Fruit fly (Drosophila melanogaster) whole organism, embryonic: ENCODE results near the gene Tep1.

Experiments used
- Ada2b ChIP-seq: fragments of 200-800 bp; sonication (Bioruptor generic); IDR thresholded peaks from 2 replicates; pipeline ENCODE4 v1.3.6; 2022; ENCODE audit warnings: missing biosample characterization, missing genetic modification characterization
- Adf1 ChIP-seq: fragments of 200-800 bp; sonication (Bioruptor generic); IDR thresholded peaks from 2 replicates; pipeline ENCODE4 v1.3.6; 2022; ENCODE audit warnings: missing biosample characterization, missing genetic modification characterization
- Bteb2 ChIP-seq: fragments of 200-800 bp; sonication (Bioruptor generic); optimal IDR thresholded peaks from 2 replicates; lab custom pipeline; 2016; ENCODE audit warnings: missing biosample characterization, missing genetic modification characterization
- CG10321 ChIP-seq: fragments of 200-800 bp; sonication (Bioruptor generic); IDR thresholded peaks from 2 replicates; pipeline ENCODE4 v1.3.6; 2022; ENCODE audit warnings: missing biosample characterization, missing genetic modification characterization
- CG10462 ChIP-seq: fragments of 200-800 bp; sonication (Bioruptor generic); optimal IDR thresholded peaks from 2 replicates; lab custom pipeline; 2016; ENCODE audit warnings: missing biosample characterization, missing genetic modification characterization
- CG11398 ChIP-seq: fragments of 200-800 bp; sonication (Bioruptor generic); optimal IDR thresholded peaks from 2 replicates; lab custom pipeline; 2016; ENCODE audit warnings: missing biosample characterization, missing genetic modification characterization
- CG12236 ChIP-seq: fragments of 200-800 bp; sonication (Bioruptor generic); optimal IDR thresholded peaks from 2 replicates; lab custom pipeline; 2016; ENCODE audit warnings: missing biosample characterization, missing genetic modification characterization
- CG13287 ChIP-seq: fragments of 200-800 bp; sonication (Bioruptor generic); IDR thresholded peaks from 2 replicates; pipeline ENCODE4 v1.3.6; 2022; ENCODE audit warnings: missing biosample characterization, missing genetic modification characterization; ENCODE audit not compliant: partially characterized antibody
- CG14710 ChIP-seq: fragments of 200-800 bp; sonication (Bioruptor generic); optimal IDR thresholded peaks from 3 replicates; lab custom pipeline; 2019; ENCODE audit warnings: missing biosample characterization, mild to moderate bottlenecking, missing genetic modification characterization, moderate library complexity
- CG1529 ChIP-seq: fragments of 200-800 bp; sonication (Bioruptor generic); optimal IDR thresholded peaks from 3 replicates; lab custom pipeline; 2018; ENCODE audit warnings: missing biosample characterization, missing genetic modification characterization
- CG17361 ChIP-seq: fragments of 200-800 bp; sonication (Bioruptor generic); IDR thresholded peaks from 3 replicates; pipeline ENCODE4 v1.3.6; 2022; ENCODE audit warnings: missing biosample characterization, missing genetic modification characterization
- CG17802 ChIP-seq: fragments of 200-800 bp; sonication (Bioruptor generic); optimal IDR thresholded peaks from 2 replicates; lab custom pipeline; 2018; ENCODE audit warnings: missing biosample characterization, mild to moderate bottlenecking, missing genetic modification characterization, moderate library complexity
- CG1832 ChIP-seq: fragments of 200-800 bp; sonication (Bioruptor generic); optimal IDR thresholded peaks from 2 replicates; lab custom pipeline; 2017; ENCODE audit warnings: missing biosample characterization, mild to moderate bottlenecking, missing genetic modification characterization, inconsistent platforms
- CG34422 ChIP-seq: fragments of 200-800 bp; sonication (Bioruptor generic); IDR thresholded peaks from 3 replicates; pipeline ENCODE4 v1.3.6; 2022; ENCODE audit warnings: missing biosample characterization, missing genetic modification characterization
- CG4404 ChIP-seq: fragments of 200-800 bp; sonication (Bioruptor generic); IDR thresholded peaks from 2 replicates; pipeline ENCODE4 v1.3.6; 2022; ENCODE audit warnings: missing biosample characterization, missing genetic modification characterization
- CG4730 ChIP-seq: fragments of 200-800 bp; sonication (Bioruptor generic); IDR thresholded peaks from 2 replicates; pipeline ENCODE4 v1.3.6; 2022; ENCODE audit warnings: missing biosample characterization, missing genetic modification characterization
- CG5953 ChIP-seq: fragments of 200-800 bp; sonication (Bioruptor generic); IDR thresholded peaks from 2 replicates; pipeline ENCODE4 v1.3.6; 2022; ENCODE audit warnings: missing biosample characterization, missing genetic modification characterization
- CG6765 ChIP-seq: fragments of 200-800 bp; sonication (Bioruptor generic); optimal IDR thresholded peaks from 3 replicates; lab custom pipeline; 2017; ENCODE audit warnings: missing biosample characterization, mild to moderate bottlenecking, missing genetic modification characterization
- CG6791 ChIP-seq: fragments of 200-800 bp; sonication (Bioruptor generic); IDR thresholded peaks from 3 replicates; pipeline ENCODE4 v1.3.6; 2022; ENCODE audit warnings: missing biosample characterization, missing genetic modification characterization; ENCODE audit not compliant: partially characterized antibody
- CG7963 ChIP-seq: fragments of 200-800 bp; sonication (Bioruptor generic); IDR thresholded peaks from 3 replicates; pipeline ENCODE4 v1.3.6; 2022; ENCODE audit warnings: missing biosample characterization, missing genetic modification characterization; ENCODE audit not compliant: partially characterized antibody
- Deaf1 ChIP-seq: fragments of 200-800 bp; optimal IDR thresholded peaks from 3 replicates; lab custom pipeline; 2019; ENCODE audit warnings: missing biosample characterization, mild to moderate bottlenecking, missing genetic modification characterization, moderate library complexity
- Dip3 ChIP-seq: fragments of 200-800 bp; sonication (Bioruptor generic); optimal IDR thresholded peaks from 3 replicates; lab custom pipeline; 2016; ENCODE audit warnings: missing biosample characterization, missing genetic modification characterization
- E2f2 ChIP-seq: fragments of 200-800 bp; sonication (Bioruptor generic); IDR thresholded peaks from 2 replicates; pipeline ENCODE4 v1.3.6; 2022; ENCODE audit warnings: missing biosample characterization, missing genetic modification characterization
- Elba2 ChIP-seq: fragments of 200-800 bp; sonication (Bioruptor generic); optimal IDR thresholded peaks from 3 replicates; lab custom pipeline; 2016; ENCODE audit warnings: missing biosample characterization, missing genetic modification characterization
- GATAe ChIP-seq: fragments of 200-800 bp; sonication (Bioruptor generic); conservative IDR thresholded peaks from 2 replicates; pipeline ENCODE4 v1.3.6; 2022; ENCODE audit warnings: missing biosample characterization, missing genetic modification characterization
- HLH54F ChIP-seq: fragments of 200-800 bp; sonication (Bioruptor generic); optimal IDR thresholded peaks from 3 replicates; lab custom pipeline; 2016; ENCODE audit warnings: missing biosample characterization, missing genetic modification characterization
- Mes4 ChIP-seq: fragments of 200-800 bp; sonication (Bioruptor generic); optimal IDR thresholded peaks from 2 replicates; lab custom pipeline; 2016; ENCODE audit warnings: missing biosample characterization, missing genetic modification characterization
- TFAM ChIP-seq: fragments of 200-800 bp; sonication (Bioruptor generic); optimal IDR thresholded peaks from 2 replicates; lab custom pipeline; 2017; ENCODE audit warnings: missing biosample characterization, missing genetic modification characterization, inconsistent platforms
- Usf ChIP-seq: fragments of 200-800 bp; sonication (Bioruptor generic); optimal IDR thresholded peaks from 2 replicates; lab custom pipeline; 2017; ENCODE audit warnings: missing genotype, missing biosample characterization, missing genetic modification characterization
- crp ChIP-seq, 2 experiments: fragments of 200-800 bp; sonication (Bioruptor generic); optimal IDR thresholded peaks; 2 replicates in 1 of 2; 3 replicates in 1 of 2; lab custom pipeline; 2017; ENCODE audit warnings: missing biosample characterization in 2 of 2, missing genetic modification characterization in 2 of 2, mild to moderate bottlenecking in 1 of 2, moderate library complexity in 1 of 2
- cwo ChIP-seq: fragments of 200-800 bp; sonication (Bioruptor generic); optimal IDR thresholded peaks from 3 replicates; lab custom pipeline; 2017; ENCODE audit warnings: missing biosample characterization, missing genetic modification characterization, mild to moderate bottlenecking, moderate library complexity, missing genetic modification reagents
- gem ChIP-seq: fragments of 200-800 bp; sonication (Bioruptor generic); optimal IDR thresholded peaks from 2 replicates; lab custom pipeline; 2019; ENCODE audit warnings: missing biosample characterization, mild to moderate bottlenecking, missing genetic modification characterization, moderate library complexity
- hkb ChIP-seq, 2 experiments: fragments of 200-800 bp in 1 of 2; fragments of >200 bp in 1 of 2; sonication (Bioruptor generic) in 1 of 2; IDR thresholded peaks in 1 of 2; optimal IDR thresholded peaks in 1 of 2; 2 replicates each; pipeline versions ENCODE4 v1.3.6 to Lab custom; 2017 to 2022; ENCODE audit warnings: missing biosample characterization in 1 of 2, missing genetic modification characterization in 1 of 2
- ind ChIP-seq: fragments of 200-800 bp; sonication (Bioruptor generic); optimal IDR thresholded peaks from 3 replicates; lab custom pipeline; 2016; ENCODE audit warnings: missing biosample characterization, missing genetic modification characterization
- kah ChIP-seq: fragments of 200-800 bp; sonication (Bioruptor generic); optimal IDR thresholded peaks from 2 replicates; lab custom pipeline; 2018; ENCODE audit warnings: missing biosample characterization, mild to moderate bottlenecking, missing genetic modification characterization
- knrl ChIP-seq: fragments of 200-800 bp; sonication (Bioruptor generic); IDR thresholded peaks from 3 replicates; pipeline ENCODE4 v1.3.6; 2022; ENCODE audit warnings: missing biosample characterization, missing genetic modification characterization; ENCODE audit not compliant: partially characterized antibody
- lilli ChIP-seq: fragments of 200-800 bp; sonication (Bioruptor generic); optimal IDR thresholded peaks from 3 replicates; lab custom pipeline; 2016; ENCODE audit warnings: missing biosample characterization, missing genetic modification characterization
- lov ChIP-seq, 2 experiments: fragments of 200-800 bp in 1 of 2; fragments of >200 bp in 1 of 2; sonication (Bioruptor generic) in 1 of 2; IDR thresholded peaks in 1 of 2; optimal IDR thresholded peaks in 1 of 2; 2 replicates in 1 of 2; 3 replicates in 1 of 2; pipeline versions ENCODE4 v1.3.6 to Lab custom; 2017 to 2022; ENCODE audit warnings: missing biosample characterization in 1 of 2, missing genetic modification characterization in 1 of 2
- onecut ChIP-seq: fragments of 200-800 bp; sonication (Bioruptor generic); IDR thresholded peaks from 2 replicates; pipeline ENCODE4 v1.3.6; 2022; ENCODE audit warnings: missing biosample characterization, missing genetic modification characterization
- so ChIP-seq: fragments of 200-800 bp; sonication (Bioruptor generic); IDR thresholded peaks from 3 replicates; pipeline ENCODE4 v1.3.6; 2022; ENCODE audit warnings: missing biosample characterization, missing genetic modification characterization
- sob ChIP-seq: fragments of 200-800 bp; sonication (Bioruptor generic); IDR thresholded peaks from 2 replicates; pipeline ENCODE4 v1.3.6; 2022; ENCODE audit warnings: missing biosample characterization, missing genetic modification characterization
- sr ChIP-seq: fragments of 200-800 bp; sonication (Bioruptor generic); IDR thresholded peaks from 3 replicates; pipeline ENCODE4 v1.3.6; 2022; ENCODE audit warnings: missing biosample characterization, missing genetic modification characterization
- ssp ChIP-seq: fragments of 200-800 bp; sonication (Bioruptor generic); IDR thresholded peaks from 2 replicates; pipeline ENCODE4 v1.3.6; 2022; ENCODE audit warnings: missing biosample characterization, missing genetic modification characterization
- tin ChIP-seq: fragments of 200-800 bp; sonication (Bioruptor generic); optimal IDR thresholded peaks from 3 replicates; lab custom pipeline; 2016; ENCODE audit warnings: missing biosample characterization, missing genetic modification characterization
- unc-4 ChIP-seq: fragments of 200-800 bp; sonication (Bioruptor generic); IDR thresholded peaks from 2 replicates; pipeline ENCODE4 v1.3.6; 2022; ENCODE audit warnings: missing biosample characterization, missing genetic modification characterization; ENCODE audit not compliant: partially characterized antibody
- vnd ChIP-seq: fragments of 200-800 bp; sonication (Bioruptor generic); IDR thresholded peaks from 3 replicates; pipeline ENCODE4 v1.3.6; 2022; ENCODE audit warnings: missing biosample characterization, missing genetic modification characterization; ENCODE audit not compliant: partially characterized antibody
- yki ChIP-seq: fragments of >200 bp; optimal IDR thresholded peaks from 3 replicates; lab custom pipeline; 2018

Tep1 gene

dm6 chr2L:15912008-15912900, 18.6 kb upstream of the Tep1 start (continued):
- TF ChIP-seq CG4404 (GFP tag; lab: Robert Waterston, UW) (peak; percentile 84), CG7963 (GFP tag; lab: Robert Waterston, UW) (no peak), CG17802 (tag; lab: Kevin White, UChicago) (peak; percentile 49), vnd (GFP tag; lab: Robert Waterston, UW) (no peak), ind (GFP tag; lab: Kevin White, UChicago) (peak; percentile 91), CG11398 (no peak), Mes4 (no peak), crp (GFP tag; optimal IDR thresholded peaks at IDR 0.05; lab: Kevin White, UChicago) (peak in 1 of 2 experiments; percentile 53), TFAM (GFP tag; lab: Kevin White, UChicago) (peak; percentile 20), tin (peak; percentile 84), CG5953 (peak; percentile 65; the same call in 1 of the 2 replicates), so (GFP tag; lab: Robert Waterston, UW) (peak; percentile 48; the same call in 2 of the 3 replicates), lilli (GFP tag; lab: Kevin White, UChicago) (peak; percentile 78), GATAe (GFP tag; lab: Robert Waterston, UW) (peak; percentile 84), CG4730 (peak; percentile 89), knrl (GFP tag; lab: Robert Waterston, UW) (no peak), hkb (optimal IDR thresholded peaks at IDR 0.05; lab: Kevin White, UChicago) (no peak), hkb (GFP tag; IDR thresholded peaks at IDR 0.05; lab: Robert Waterston, UW) (peak; percentile 86), CG1529 (GFP tag; lab: Kevin White, UChicago) (peak; percentile 78), sr (GFP tag; lab: Robert Waterston, UW) (no peak), CG13287 (GFP tag; lab: Robert Waterston, UW) (peak; percentile 43; the same call in 1 of the 2 replicates), CG6765 (GFP tag; lab: Kevin White, UChicago) (peak; percentile 91), CG10321 (GFP tag; lab: Robert Waterston, UW) (peak; percentile 76; the same call in 1 of the 2 replicates), onecut (GFP tag; lab: Robert Waterston, UW) (peak; percentile 61), lov (optimal IDR thresholded peaks at IDR 0.05; lab: Kevin White, UChicago) (no peak), lov (GFP tag; IDR thresholded peaks at IDR 0.05; lab: Robert Waterston, UW) (peak; percentile 62; the same call in 1 of the 3 replicates), Adf1 (GFP tag; lab: Robert Waterston, UW) (no peak; the same call in 1 of the 2 replicates), Deaf1 (tag; lab: Kevin White, UChicago) (peak; percentile 75), E2f2 (peak; percentile 69), unc-4 (GFP tag; lab: Robert Waterston, UW) (0 out of 2 replicates have a peak, but pooled peaks have one; percentile 21), CG17361 (GFP tag; lab: Robert Waterston, UW) (peak; percentile 94), CG12236 (no peak), CG10462 (GFP tag; lab: Kevin White, UChicago) (peak; percentile 93), CG1832 (GFP tag; lab: Kevin White, UChicago) (no peak), Elba2 (GFP tag; lab: Kevin White, UChicago) (no peak), kah (GFP tag; lab: Kevin White, UChicago) (no peak), CG14710 (peak; percentile 87), cwo (GFP tag; lab: Kevin White, UChicago) (peak; percentile 57), Ada2b (GFP tag; lab: Robert Waterston, UW) (peak; percentile 85), Bteb2 (GFP tag; lab: Kevin White, UChicago) (peak; percentile 54), Dip3 (GFP tag; lab: Kevin White, UChicago) (peak; percentile 23), yki (no peak), sob (GFP tag; lab: Robert Waterston, UW) (peak; percentile 85), CG34422 (peak; percentile 86), CG6791 (GFP tag; lab: Robert Waterston, UW) (0 out of 3 replicates have a peak, but pooled peaks have one; percentile 22), ssp (GFP tag; lab: Robert Waterston, UW) (peak; percentile 83), Usf (GFP tag; lab: Kevin White, UChicago) (peak; percentile 88), gem (tag; lab: Kevin White, UChicago) (peak; percentile 97), HLH54F (no peak)
